Worm (Caenorhabditis elegans): ENCODE data around the gene B0272.4.

- TF ChIP-seq zag-1 (tag; optimal IDR thresholded peaks at IDR 0.05) (no peak), alr-1 (tag; optimal IDR thresholded peaks at IDR 0.05) (no peak), nhr-77 (tag; optimal IDR thresholded peaks at IDR 0.05) (no peak), gmeb-1 (tag; optimal IDR thresholded peaks at IDR 0.05) (no peak), nhr-237 (tag; optimal IDR thresholded peaks at IDR 0.05) (no peak), sma-3 (GFP tag; optimal IDR thresholded peaks at IDR 0.05) (no peak)
Measured at ce11 chrX:9451944-9452453, 23.8 kb downstream of the B0272.4 start, which contains the start of gene ZK899.2.
